Worm (Caenorhabditis elegans) whole organism, L3 larva: Measurements from ENCODE around the gene C27B7.2.
A peak's percentile ranks its signal among the peaks of the same experiment; 100 is the strongest.

Source experiments
- R02D3.7 ChIP-seq: fragments of 150-350 bp; optimal IDR thresholded peaks from 2 replicates; lab custom pipeline; 2014; ENCODE audit warnings: missing biosample characterization, missing genetic modification characterization
- ZK546.5 ChIP-seq: sonication (generic microtip); optimal IDR thresholded peaks from 2 replicates; lab custom pipeline; 2017; ENCODE audit warnings: missing biosample characterization, missing genetic modification characterization
- aly-2 ChIP-seq: fragments of 150-350 bp; optimal IDR thresholded peaks from 2 replicates; lab custom pipeline; 2014; ENCODE audit warnings: missing biosample characterization, missing genetic modification characterization
- ceh-82 ChIP-seq: fragments of 150-350 bp; optimal IDR thresholded peaks from 2 replicates; lab custom pipeline; 2014; ENCODE audit warnings: missing biosample characterization, missing genetic modification characterization
- ceh-9 ChIP-seq: sonication (generic microtip); optimal IDR thresholded peaks from 2 replicates; lab custom pipeline; 2018; ENCODE audit warnings: missing biosample characterization, missing genetic modification characterization
- daf-12 ChIP-seq: fragments of 150-350 bp; optimal IDR thresholded peaks from 2 replicates; lab custom pipeline; 2014; ENCODE audit warnings: missing biosample characterization, missing genetic modification reagents, missing genetic modification characterization
- egl-27 ChIP-seq: sonication (generic microtip); optimal IDR thresholded peaks from 4 replicates; lab custom pipeline; 2017; ENCODE audit warnings: missing biosample characterization, missing genetic modification reagents, missing genetic modification characterization
- egl-5 ChIP-seq: fragments of 150-350 bp; optimal IDR thresholded peaks from 2 replicates; lab custom pipeline; 2017; ENCODE audit warnings: missing biosample characterization, missing genetic modification reagents, missing genetic modification characterization, inconsistent platforms
- elt-1 ChIP-seq: fragments of 150-350 bp; optimal IDR thresholded peaks from 2 replicates; lab custom pipeline; 2014; ENCODE audit warnings: missing biosample characterization, missing genetic modification characterization
- elt-2 ChIP-seq: sonication (generic microtip); optimal IDR thresholded peaks from 2 replicates; lab custom pipeline; 2016; ENCODE audit warnings: missing genetic modification reagents, mild to moderate bottlenecking, missing genetic modification characterization, missing compliant biosample characterization
- elt-3 ChIP-seq, 3 experiments: fragments of 150-350 bp in 1 of 3; sonication (generic microtip) in 2 of 3; optimal IDR thresholded peaks; 2 replicates in 2 of 3; 4 replicates in 1 of 3; lab custom pipeline; 2014 to 2017; ENCODE audit warnings: missing biosample characterization in 3 of 3, missing genetic modification characterization in 3 of 3
- fkh-2 ChIP-seq: fragments of 150-350 bp; optimal IDR thresholded peaks from 2 replicates; lab custom pipeline; 2014; ENCODE audit warnings: missing biosample characterization, missing genetic modification reagents, missing genetic modification characterization
- hmg-11 ChIP-seq: sonication (generic microtip); optimal IDR thresholded peaks from 2 replicates; lab custom pipeline; 2016; ENCODE audit warnings: missing genetic modification characterization, missing compliant biosample characterization
- jun-1 ChIP-seq: fragments of 150-350 bp; optimal IDR thresholded peaks from 2 replicates; lab custom pipeline; 2014; ENCODE audit warnings: missing biosample characterization, missing genetic modification reagents, missing genetic modification characterization
- lin-15B ChIP-seq: fragments of 150-350 bp; optimal IDR thresholded peaks from 2 replicates; lab custom pipeline; 2014; ENCODE audit warnings: missing biosample characterization, missing genetic modification characterization
- lin-39 ChIP-seq: fragments of 150-350 bp; optimal IDR thresholded peaks from 2 replicates; lab custom pipeline; 2018; ENCODE audit warnings: missing biosample characterization, missing genetic modification reagents, missing genetic modification characterization
- mdl-1 ChIP-seq: fragments of 150-350 bp; optimal IDR thresholded peaks from 2 replicates; lab custom pipeline; 2014; ENCODE audit warnings: missing biosample characterization, missing genetic modification characterization
- mml-1 ChIP-seq: fragments of 150-350 bp; sonication (generic microtip); optimal IDR thresholded peaks from 3 replicates; lab custom pipeline; 2014; ENCODE audit warnings: missing biosample characterization, missing genetic modification characterization
- nfya-1 ChIP-seq: sonication (generic microtip); optimal IDR thresholded peaks from 2 replicates; lab custom pipeline; 2017; ENCODE audit warnings: missing genetic modification characterization, mild to moderate bottlenecking, missing compliant biosample characterization, antibody characterized with exemption, moderate library complexity; ENCODE audit not compliant: insufficient read depth
- nhr-23 ChIP-seq: fragments of 150-350 bp; optimal IDR thresholded peaks from 2 replicates; lab custom pipeline; 2014; ENCODE audit warnings: missing biosample characterization, missing genetic modification reagents, missing genetic modification characterization
- nhr-237 ChIP-seq: fragments of 150-350 bp; optimal IDR thresholded peaks from 2 replicates; lab custom pipeline; 2014; ENCODE audit warnings: missing biosample characterization, missing genetic modification characterization
- nhr-25 ChIP-seq: sonication (generic microtip); optimal IDR thresholded peaks from 2 replicates; lab custom pipeline; 2017; ENCODE audit warnings: missing biosample characterization, missing genetic modification characterization
- nhr-28 ChIP-seq: fragments of 150-350 bp; optimal IDR thresholded peaks from 2 replicates; lab custom pipeline; 2014; ENCODE audit warnings: missing biosample characterization, missing genetic modification characterization
- nhr-43 ChIP-seq: sonication (generic microtip); optimal IDR thresholded peaks from 2 replicates; lab custom pipeline; 2016; ENCODE audit warnings: mild to moderate bottlenecking, missing genetic modification characterization, missing compliant biosample characterization; ENCODE audit not compliant: poor library complexity, severe bottlenecking
- nhr-67 ChIP-seq: fragments of 150-350 bp; optimal IDR thresholded peaks from 2 replicates; lab custom pipeline; 2014; ENCODE audit warnings: missing biosample characterization, missing genetic modification characterization
- nhr-76 ChIP-seq: fragments of 150-350 bp; sonication (generic microtip); optimal IDR thresholded peaks from 5 replicates; lab custom pipeline; 2014; ENCODE audit warnings: missing biosample characterization, missing genetic modification characterization
- nhr-77 ChIP-seq: fragments of 150-350 bp; optimal IDR thresholded peaks from 2 replicates; lab custom pipeline; 2014; ENCODE audit warnings: missing biosample characterization, missing genetic modification characterization
- pha-4 ChIP-seq: fragments of 150-350 bp; optimal IDR thresholded peaks from 2 replicates; lab custom pipeline; 2014; ENCODE audit warnings: missing biosample characterization, missing genetic modification reagents, missing genetic modification characterization
- skn-1 ChIP-seq: fragments of 150-350 bp; optimal IDR thresholded peaks from 2 replicates; lab custom pipeline; 2014; ENCODE audit warnings: missing biosample characterization, missing genetic modification characterization
- tbx-2 ChIP-seq: sonication (generic microtip); optimal IDR thresholded peaks from 2 replicates; lab custom pipeline; 2016; ENCODE audit warnings: mild to moderate bottlenecking, missing genetic modification characterization, missing compliant biosample characterization
- unc-39 ChIP-seq: sonication (generic microtip); optimal IDR thresholded peaks from 4 replicates; lab custom pipeline; 2017; ENCODE audit warnings: missing biosample characterization, missing genetic modification characterization
- unc-62 ChIP-seq: fragments of 150-350 bp; sonication (generic microtip); optimal IDR thresholded peaks from 4 replicates; lab custom pipeline; 2014; ENCODE audit warnings: missing biosample characterization, missing genetic modification reagents, missing genetic modification characterization
- ztf-11 ChIP-seq: fragments of 150-350 bp; optimal IDR thresholded peaks from 2 replicates; lab custom pipeline; 2014; ENCODE audit warnings: missing biosample characterization, missing genetic modification characterization

The C27B7.2 gene

ce11 chrIV:8901346-8901745, 8.7 kb downstream of the C27B7.2 start, which contains the start of gene C27B7.5:
Gene C27B7.5, plus strand, starts transcription at chrIV:8901646.
- TF ChIP-seq elt-2 (tag; lab: Kevin White, UChicago), result peak; percentile 12
- TF ChIP-seq ZK546.5 (tag; lab: Kevin White, UChicago), result no peak
- TF ChIP-seq nhr-76, result no peak

DNA sequence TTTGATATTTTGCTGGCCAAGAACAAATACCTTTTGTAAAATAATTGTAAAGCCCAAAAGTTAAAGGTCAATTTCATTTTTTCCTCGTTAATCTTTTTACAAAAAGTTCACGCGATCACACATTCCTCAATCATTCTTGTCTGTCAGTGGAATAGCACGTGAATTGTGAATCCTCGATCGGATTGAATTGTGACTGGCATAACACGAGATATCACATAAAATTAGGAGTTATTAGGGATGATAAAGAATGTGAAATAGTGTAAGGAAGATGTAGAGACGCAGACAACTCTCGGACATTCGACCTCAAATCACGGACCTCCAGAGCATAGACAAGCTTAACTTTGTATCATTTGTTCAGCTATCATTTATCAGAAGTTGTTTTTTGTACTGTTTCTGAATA, 13.5 kb downstream of the C27B7.2 start, which contains the start of gene C27B7.6:
Gene C27B7.6, minus strand, starts transcription at position 182 of the 400 bp plus-strand sequence.
- TF ChIP-seq daf-12 (no peak), mdl-1 (tag; lab: Kevin White, UChicago) (no peak), unc-62 (no peak)

- TF ChIP-seq unc-39 (tag; lab: Kevin White, UChicago) (no peak), nhr-237 (tag; lab: Kevin White, UChicago) (no peak), ceh-9 (tag; lab: Kevin White, UChicago) (no peak), elt-3 (tag; optimal IDR thresholded peaks at IDR 0.05; lab: Kevin White, UChicago) (no peak), ztf-11 (no peak), aly-2 (tag; lab: Kevin White, UChicago) (no peak), egl-27 (tag; lab: Kevin White, UChicago) (no peak), nhr-77 (tag; lab: Kevin White, UChicago) (no peak), elt-2 (tag; lab: Kevin White, UChicago) (no peak), R02D3.7 (tag; lab: Kevin White, UChicago) (no peak), nhr-28 (tag; lab: Kevin White, UChicago) (no peak), ZK546.5 (tag; lab: Kevin White, UChicago) (no peak), nfya-1 (tag; lab: Kevin White, UChicago) (no peak), hmg-11 (tag; lab: Kevin White, UChicago) (no peak), nhr-23 (tag; lab: Kevin White, UChicago) (no peak), ceh-82 (no peak), unc-62 (no peak), nhr-67 (tag; lab: Kevin White, UChicago) (no peak)
Measured at ce11 chrIV:8906743-8907142, 14.1 kb downstream of the C27B7.2 start, which contains the start of gene C27B7.7. Gene C27B7.7, plus strand, starts transcription at chrIV:8907043.

DNA sequence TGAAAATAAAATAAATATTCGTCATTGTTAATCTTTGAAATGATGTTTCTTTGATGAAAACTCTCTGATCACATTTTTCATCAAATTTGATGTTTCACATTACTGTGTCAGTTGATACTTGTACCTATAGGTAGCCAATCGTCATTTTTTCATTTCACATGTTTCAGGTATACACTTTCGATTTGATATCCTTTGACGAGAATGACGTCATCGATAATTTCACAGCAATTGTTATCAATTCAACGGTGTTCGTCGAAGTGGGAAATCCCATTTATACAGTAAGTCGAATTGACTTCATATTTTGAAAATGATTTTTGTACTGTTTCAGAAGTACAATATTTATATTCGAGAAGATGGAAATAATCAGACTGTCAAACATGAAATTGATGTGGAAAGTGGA, 21.5 kb downstream of the C27B7.2 start:
- TF ChIP-seq tbx-2 (tag; lab: Kevin White, UChicago) (no peak), lin-15B (no peak), ceh-82 (no peak)
- TF ChIP-seq, all 47 proteins: peak for 0

ce11 chrIV:8916010-8916409, 23.4 kb downstream of the C27B7.2 start, which contains the start of gene C27B7.9:
Gene C27B7.9, minus strand, starts transcription at chrIV:8916110.
- TF ChIP-seq mml-1 (tag; lab: Kevin White, UChicago), result no peak
- TF ChIP-seq nfya-1 (tag; lab: Kevin White, UChicago), result no peak
- TF ChIP-seq egl-5, result no peak
- no peak for TF ChIP-seq daf-12
- TF ChIP-seq nhr-43 (tag; lab: Kevin White, UChicago), result no peak
- no peak for TF ChIP-seq fkh-2 (tag; lab: Kevin White, UChicago)
- no peak for TF ChIP-seq nhr-23 (tag; lab: Kevin White, UChicago)
- TF ChIP-seq unc-39 (tag; lab: Kevin White, UChicago), result no peak
- TF ChIP-seq unc-62, result no peak
- TF ChIP-seq skn-1 (tag; lab: Kevin White, UChicago), result no peak
- no peak for TF ChIP-seq ceh-9 (tag; lab: Kevin White, UChicago)

DNA sequence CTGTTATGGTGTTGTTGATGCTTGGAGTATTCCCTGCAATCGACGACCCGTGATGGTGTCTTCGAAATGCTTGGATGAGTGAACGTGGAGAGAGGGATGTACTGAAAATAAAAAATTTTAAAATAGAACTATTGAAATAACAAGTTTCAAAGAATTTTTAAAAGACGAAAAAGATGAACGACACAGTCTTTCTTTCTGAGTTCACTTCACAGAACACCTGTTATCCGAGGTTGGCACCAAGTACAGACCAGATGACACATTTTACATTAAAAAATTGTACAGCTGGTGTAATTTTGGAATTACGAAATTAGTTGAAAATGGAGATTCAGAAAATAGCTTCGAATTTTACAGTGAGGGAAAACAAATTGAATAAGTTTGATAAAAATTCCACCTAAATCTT, 26.1 kb downstream of the C27B7.2 start, which contains the start of gene rap-1:
Gene rap-1, minus strand, starts transcription at position 101 of the 400 bp plus-strand sequence.
- no peak for TF ChIP-seq nhr-25
- no peak for TF ChIP-seq elt-1 (tag; lab: Kevin White, UChicago)
- no peak for TF ChIP-seq lin-39 (tag; lab: Kevin White, UChicago)
- TF ChIP-seq elt-2 (tag; lab: Kevin White, UChicago), result no peak
- no peak for TF ChIP-seq lin-15B
- no peak for TF ChIP-seq hmg-11 (tag; lab: Kevin White, UChicago)
- no peak for TF ChIP-seq mdl-1 (tag; lab: Kevin White, UChicago)
- TF ChIP-seq unc-62, result no peak
- no peak for TF ChIP-seq nhr-77 (tag; lab: Kevin White, UChicago)
- no peak for TF ChIP-seq pha-4 (tag; lab: Kevin White, UChicago)
- TF ChIP-seq jun-1, result no peak
- TF ChIP-seq ztf-11, result no peak
